Worm (Caenorhabditis elegans): Measurements from ENCODE around the gene arrd-18.

The arrd-18 gene

DNA sequence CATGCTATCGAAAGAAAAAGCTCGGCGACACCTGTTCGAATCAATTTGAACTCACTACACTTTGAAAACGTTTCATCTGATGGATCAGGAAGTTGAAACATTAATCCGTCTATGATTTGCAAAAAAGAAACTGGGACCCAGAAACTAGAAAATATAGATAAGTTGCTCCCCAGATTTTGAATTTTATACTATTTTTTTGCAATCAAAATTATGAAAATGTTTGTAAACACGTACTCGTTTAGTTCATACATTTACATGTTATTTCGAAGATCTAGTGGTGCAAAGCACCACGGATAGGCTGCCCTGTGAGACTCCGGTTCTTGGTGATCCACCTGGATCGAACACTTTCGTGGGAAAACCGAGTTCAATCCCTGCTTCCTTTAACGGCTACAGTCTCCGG lies 30.0 kb upstream of the arrd-18 start, which contains the start of gene C17B7.10:
TSS of gene C17B7.10 (minus strand) at position 101 of the 400 bp plus-strand sequence.
- TF ChIP-seq unc-39 (tag; optimal IDR thresholded peaks at IDR 0.05) (no peak), spr-3 (GFP tag; optimal IDR thresholded peaks at IDR 0.05) (no peak), Y5F2A.4 (GFP tag; optimal IDR thresholded peaks at IDR 0.05) (no peak), T20F7.1 (GFP tag; optimal IDR thresholded peaks at IDR 0.05) (no peak), Y105C5A.15 (GFP tag; IDR thresholded peaks at IDR 0.05) (no peak), F49E8.2 (tag; optimal IDR thresholded peaks at IDR 0.05; ENCODE audit: borderline replicate concordance) (no peak), tra-1 (GFP tag; IDR thresholded peaks at IDR 0.05) (no peak), nhr-11 (tag; optimal IDR thresholded peaks at IDR 0.05) (no peak), sdz-12 (GFP tag; optimal IDR thresholded peaks at IDR 0.05) (no peak), ceh-62 (tag; optimal IDR thresholded peaks at IDR 0.05) (no peak), duxl-1 (tag; optimal IDR thresholded peaks at IDR 0.05; ENCODE audit: poor library complexity) (no peak), madf-5 (GFP tag; IDR thresholded peaks at IDR 0.05) (no peak), madf-9 (GFP tag; conservative IDR thresholded peaks at IDR 0.05) (no peak), skn-1 (tag; optimal IDR thresholded peaks at IDR 0.05) (no peak), mep-1 (tag; optimal IDR thresholded peaks at IDR 0.05) (no peak), T26A8.4 (GFP tag; IDR thresholded peaks at IDR 0.05) (no peak), egl-27 (tag; optimal IDR thresholded peaks at IDR 0.05) (no peak), lim-7 (GFP tag; IDR thresholded peaks at IDR 0.05) (no peak), ama-1 (optimal IDR thresholded peaks at IDR 0.05) (no peak)

- TF ChIP-seq ceh-44 (GFP tag; IDR thresholded peaks at IDR 0.05) (no peak), lin-1 (GFP tag; IDR thresholded peaks at IDR 0.05) (no peak), ceh-32 (tag; optimal IDR thresholded peaks at IDR 0.05; ENCODE audit: poor library complexity) (no peak), ceh-62 (tag; optimal IDR thresholded peaks at IDR 0.05) (no peak), unc-39 (tag; optimal IDR thresholded peaks at IDR 0.05) (no peak), lin-38 (GFP tag; IDR thresholded peaks at IDR 0.05) (no peak), pha-4 (GFP tag; IDR thresholded peaks at IDR 0.05) (no peak), pha-4 (tag; optimal IDR thresholded peaks at IDR 0.05) (no peak), mdl-1 (tag; optimal IDR thresholded peaks at IDR 0.05) (no peak), hlh-11 (tag; optimal IDR thresholded peaks at IDR 0.05) (no peak), Y105C5A.15 (GFP tag; IDR thresholded peaks at IDR 0.05) (no peak), nhr-48 (tag; optimal IDR thresholded peaks at IDR 0.05) (no peak), lin-13 (GFP tag; optimal IDR thresholded peaks at IDR 0.05) (no peak), unc-62 (GFP tag; optimal IDR thresholded peaks at IDR 0.05 in 1 of 2) (no peak), unc-62 (tag; optimal IDR thresholded peaks at IDR 0.05) (no peak), lin-39 (tag; optimal IDR thresholded peaks at IDR 0.05) (no peak), zfp-2 (tag; optimal IDR thresholded peaks at IDR 0.05) (no peak)
Observed at ce11 chrV:3339009-3339408, 27.1 kb upstream of the arrd-18 start, which contains the start of gene C17B7.4. Gene C17B7.4, plus strand, starts transcription at chrV:3339309.

- TF ChIP-seq nhr-10 (tag; optimal IDR thresholded peaks at IDR 0.05) (no peak), ceh-62 (tag; optimal IDR thresholded peaks at IDR 0.05) (no peak), tra-1 (GFP tag; IDR thresholded peaks at IDR 0.05) (no peak), zfp-2 (tag; optimal IDR thresholded peaks at IDR 0.05) (no peak)
Observed at ce11 chrV:3333334-3333733, 21.4 kb upstream of the arrd-18 start, which contains the start of gene C17B7.5. Gene C17B7.5, plus strand, starts transcription at chrV:3333634.

DNA sequence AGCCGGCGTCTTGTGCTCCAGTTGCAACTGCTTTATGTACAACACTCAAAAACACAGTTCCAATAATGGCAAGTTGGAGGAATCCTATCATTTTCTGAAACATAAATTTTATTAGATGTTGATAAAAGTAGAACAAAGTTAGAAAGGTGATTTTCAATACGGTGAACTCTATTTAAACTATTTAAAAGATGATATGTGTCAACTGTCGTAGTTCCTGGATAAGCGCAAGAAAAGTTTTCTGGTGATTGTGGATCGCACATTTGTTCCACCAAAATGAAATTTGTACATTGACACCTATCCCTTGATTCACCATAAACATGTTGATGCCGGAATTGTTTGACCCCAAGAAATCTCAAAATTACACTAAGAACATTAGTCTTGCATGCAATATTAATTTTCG lies 20.1 kb upstream of the arrd-18 start, which contains the start of gene C17B7.9:
TSS of gene C17B7.9 (minus strand) at position 101 of the 400 bp plus-strand sequence.
- TF ChIP-seq aly-2 (tag; optimal IDR thresholded peaks at IDR 0.05): no peak
- TF ChIP-seq unc-39 (tag; optimal IDR thresholded peaks at IDR 0.05): no peak
- TF ChIP-seq rbr-2 (tag; optimal IDR thresholded peaks at IDR 0.05): no peak
- TF ChIP-seq fkh-10 (GFP tag; optimal IDR thresholded peaks at IDR 0.05): no peak
- TF ChIP-seq nhr-10 (tag; optimal IDR thresholded peaks at IDR 0.05): no peak
- no peak for TF ChIP-seq lin-38 (GFP tag; IDR thresholded peaks at IDR 0.05)
- no peak for TF ChIP-seq R02D3.7 (tag; optimal IDR thresholded peaks at IDR 0.05)
- TF ChIP-seq hlh-11 (tag; optimal IDR thresholded peaks at IDR 0.05): no peak
- no peak for TF ChIP-seq lsy-2 (tag; optimal IDR thresholded peaks at IDR 0.05)
- no peak for TF ChIP-seq T20F7.1 (GFP tag; optimal IDR thresholded peaks at IDR 0.05)
- no peak for TF ChIP-seq gei-8 (GFP tag; optimal IDR thresholded peaks at IDR 0.05)
- TF ChIP-seq tra-1 (GFP tag; IDR thresholded peaks at IDR 0.05): no peak
- TF ChIP-seq mep-1 (tag; optimal IDR thresholded peaks at IDR 0.05): no peak
- TF ChIP-seq pqm-1 (tag; optimal IDR thresholded peaks at IDR 0.05): no peak
- TF ChIP-seq zip-2 (tag; optimal IDR thresholded peaks at IDR 0.05): no peak
- no peak for TF ChIP-seq ztf-7 (tag; optimal IDR thresholded peaks at IDR 0.05)
- no peak for TF ChIP-seq mxl-2 (GFP tag; conservative IDR thresholded peaks at IDR 0.05)

Data from whole organism, L4 larva.